Worm (Caenorhabditis elegans): ENCODE results near the gene ltah-1.2.

- TF ChIP-seq eyg-1 (tag; optimal IDR thresholded peaks at IDR 0.05): no peak
- TF ChIP-seq fkh-10 (GFP tag; optimal IDR thresholded peaks at IDR 0.05): no peak
- no peak for TF ChIP-seq lin-11 (tag; optimal IDR thresholded peaks at IDR 0.05)
- no peak for TF ChIP-seq pha-4 (tag; optimal IDR thresholded peaks at IDR 0.05)
- TF ChIP-seq pax-1 (tag; optimal IDR thresholded peaks at IDR 0.05): no peak
- TF ChIP-seq unc-86 (tag; optimal IDR thresholded peaks at IDR 0.05): no peak
- TF ChIP-seq K02D7.2 (tag; optimal IDR thresholded peaks at IDR 0.05): no peak
- no peak for TF ChIP-seq F13H6.1 (tag; optimal IDR thresholded peaks at IDR 0.05)
- no peak for TF ChIP-seq nhr-11 (tag; optimal IDR thresholded peaks at IDR 0.05)
- TF ChIP-seq C38D4.7 (GFP tag; optimal IDR thresholded peaks at IDR 0.05): no peak
- TF ChIP-seq hlh-13 (GFP tag; optimal IDR thresholded peaks at IDR 0.05): no peak
- no peak for TF ChIP-seq hlh-30 (tag; optimal IDR thresholded peaks at IDR 0.05; ENCODE audit: insufficient read depth)
- TF ChIP-seq pat-9 (tag; optimal IDR thresholded peaks at IDR 0.05): no peak
- no peak for TF ChIP-seq dmd-4 (tag; optimal IDR thresholded peaks at IDR 0.05; ENCODE audit: borderline replicate concordance)
Measured at ce11 chrIV:3570612-3571011, 42.3 kb downstream of the ltah-1.2 start.
